Fruit fly (Drosophila melanogaster): ENCODE data around the gene CG5217.

DNA sequence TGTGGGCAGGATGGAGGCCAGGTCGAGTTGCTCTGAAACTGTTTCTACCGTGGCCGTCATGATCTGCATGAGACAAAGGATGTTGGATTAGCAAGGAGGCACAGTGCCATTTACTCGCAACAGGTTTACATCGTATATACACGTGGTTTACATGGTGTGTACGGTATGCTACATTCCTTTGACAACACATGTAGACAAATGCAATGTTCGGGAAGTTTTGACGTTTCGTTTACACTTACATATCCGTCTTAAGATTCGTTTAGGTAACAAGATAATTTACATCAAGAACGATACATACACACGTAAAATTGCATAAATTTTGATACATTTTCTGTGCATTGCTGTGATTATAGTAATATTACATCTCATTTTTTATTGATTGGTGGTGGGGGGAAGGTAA lies 9.0 kb downstream of the CG5217 start:
- no peak for TF ChIP-seq h (optimal IDR thresholded peaks at IDR 0.05)
- no peak for TF ChIP-seq psq (optimal IDR thresholded peaks at IDR 0.05)
- no peak for TF ChIP-seq Sin3A (optimal IDR thresholded peaks at IDR 0.05)
- TF ChIP-seq Myc (optimal IDR thresholded peaks at IDR 0.05) = no peak
- TF ChIP-seq ttk (optimal IDR thresholded peaks at IDR 0.05) = no peak
- no peak for TF ChIP-seq insv (optimal IDR thresholded peaks at IDR 0.05)
